Fruit fly (Drosophila melanogaster) whole organism, embryonic: ENCODE data around the gene CG43131.

ENCODE experiments used
- CG10462 ChIP-seq: fragments of 200-800 bp; sonication (Bioruptor generic); optimal IDR thresholded peaks from 2 replicates; lab custom pipeline; 2016; ENCODE audit warnings: missing biosample characterization, missing genetic modification characterization
- CG10979 ChIP-seq: fragments of 200-800 bp; sonication (Bioruptor generic); optimal IDR thresholded peaks from 2 replicates; lab custom pipeline; 2018; ENCODE audit warnings: missing biosample characterization, mild to moderate bottlenecking, missing genetic modification characterization, moderate library complexity
- CG11085 ChIP-seq: fragments of 200-800 bp; sonication (Bioruptor generic); IDR thresholded peaks from 2 replicates; pipeline ENCODE4 v1.3.6; 2022; ENCODE audit warnings: missing biosample characterization, missing genetic modification characterization
- CG11696 ChIP-seq: fragments of 200-800 bp; sonication (Bioruptor generic); IDR thresholded peaks from 2 replicates; pipeline ENCODE4 v1.3.6; 2022; ENCODE audit warnings: missing biosample characterization, missing genetic modification characterization
- CG12071 ChIP-seq: fragments of 200-800 bp; sonication (Bioruptor generic); optimal IDR thresholded peaks from 3 replicates; lab custom pipeline; 2018; ENCODE audit warnings: missing biosample characterization, mild to moderate bottlenecking, missing genetic modification characterization
- CG13424 ChIP-seq: fragments of 200-800 bp; sonication (Bioruptor generic); optimal IDR thresholded peaks from 2 replicates; lab custom pipeline; 2019; ENCODE audit warnings: missing biosample characterization, mild to moderate bottlenecking, missing genetic modification characterization, moderate library complexity
- CG14667 ChIP-seq: fragments of 200-800 bp; sonication (Bioruptor generic); IDR thresholded peaks from 2 replicates; pipeline ENCODE4 v1.3.6; 2022; ENCODE audit warnings: missing biosample characterization, missing genetic modification characterization
- CG1647 ChIP-seq: fragments of 200-800 bp; sonication (Bioruptor generic); optimal IDR thresholded peaks from 3 replicates; lab custom pipeline; 2016; ENCODE audit warnings: missing biosample characterization, missing genetic modification characterization
- CG18262 ChIP-seq: fragments of 200-800 bp; optimal IDR thresholded peaks from 3 replicates; lab custom pipeline; 2019; ENCODE audit warnings: missing biosample characterization, mild to moderate bottlenecking, missing genetic modification characterization, moderate library complexity
- CG1832 ChIP-seq: fragments of 200-800 bp; sonication (Bioruptor generic); optimal IDR thresholded peaks from 2 replicates; lab custom pipeline; 2017; ENCODE audit warnings: missing biosample characterization, mild to moderate bottlenecking, missing genetic modification characterization, inconsistent platforms
- CG2120 ChIP-seq: fragments of 200-800 bp; sonication (Bioruptor generic); optimal IDR thresholded peaks from 3 replicates; lab custom pipeline; 2016; ENCODE audit warnings: missing biosample characterization, missing genetic modification characterization
- CG2202 ChIP-seq: fragments of 200-800 bp; sonication (Bioruptor generic); optimal IDR thresholded peaks from 2 replicates; lab custom pipeline; 2018; ENCODE audit warnings: missing biosample characterization, mild to moderate bottlenecking, missing genetic modification characterization
- CG2712 ChIP-seq: fragments of 200-800 bp; optimal IDR thresholded peaks from 3 replicates; lab custom pipeline; 2019; ENCODE audit warnings: missing biosample characterization, mild to moderate bottlenecking, missing genetic modification characterization, moderate library complexity
- CG30020 ChIP-seq: fragments of 200-800 bp; optimal IDR thresholded peaks from 2 replicates; lab custom pipeline; 2019; ENCODE audit warnings: missing biosample characterization, mild to moderate bottlenecking, missing genetic modification characterization, moderate library complexity
- CG31224 ChIP-seq: fragments of 200-800 bp; sonication (Bioruptor generic); IDR thresholded peaks from 2 replicates; pipeline ENCODE4 v1.3.6; 2022; ENCODE audit warnings: missing biosample characterization, missing genetic modification characterization
- CG33557 ChIP-seq: fragments of 200-800 bp; sonication (Bioruptor generic); optimal IDR thresholded peaks from 2 replicates; lab custom pipeline; 2019; ENCODE audit warnings: missing biosample characterization, mild to moderate bottlenecking, missing genetic modification characterization, moderate library complexity
- CG34376 ChIP-seq: fragments of 200-800 bp; sonication (Bioruptor generic); optimal IDR thresholded peaks from 2 replicates; lab custom pipeline; 2018; ENCODE audit warnings: missing biosample characterization, mild to moderate bottlenecking, missing genetic modification characterization
- CG4404 ChIP-seq: fragments of 200-800 bp; sonication (Bioruptor generic); IDR thresholded peaks from 2 replicates; pipeline ENCODE4 v1.3.6; 2022; ENCODE audit warnings: missing biosample characterization, missing genetic modification characterization
- CG4424 ChIP-seq: fragments of 200-800 bp; sonication (Bioruptor generic); optimal IDR thresholded peaks from 3 replicates; lab custom pipeline; 2016; ENCODE audit warnings: missing biosample characterization, missing genetic modification characterization
- CG4820 ChIP-seq: fragments of 200-800 bp; sonication (Bioruptor generic); optimal IDR thresholded peaks from 3 replicates; lab custom pipeline; 2016; ENCODE audit warnings: missing biosample characterization, missing genetic modification characterization
- CG6813 ChIP-seq: fragments of 200-800 bp; sonication (Bioruptor generic); optimal IDR thresholded peaks from 2 replicates; lab custom pipeline; 2017; ENCODE audit warnings: missing biosample characterization, missing genetic modification characterization, mild to moderate bottlenecking, moderate library complexity, missing genetic modification reagents
- CG7745 ChIP-seq: fragments of 200-800 bp; sonication (Bioruptor generic); optimal IDR thresholded peaks from 2 replicates; lab custom pipeline; 2018; ENCODE audit warnings: missing biosample characterization, mild to moderate bottlenecking, missing genetic modification characterization, moderate library complexity
- D19B ChIP-seq: fragments of 200-800 bp; sonication (Bioruptor generic); optimal IDR thresholded peaks from 2 replicates; lab custom pipeline; 2017; ENCODE audit warnings: missing biosample characterization, mild to moderate bottlenecking, missing genetic modification characterization
- Dad ChIP-seq: fragments of 200-800 bp; sonication (Bioruptor generic); optimal IDR thresholded peaks from 3 replicates; lab custom pipeline; 2016; ENCODE audit warnings: missing biosample characterization, missing genetic modification characterization
- Drgx ChIP-seq: fragments of 200-800 bp; sonication (Bioruptor generic); IDR thresholded peaks from 2 replicates; pipeline ENCODE4 v1.3.6; 2022; ENCODE audit warnings: missing biosample characterization, missing genetic modification characterization
- Lhr ChIP-seq: fragments of 200-800 bp; sonication (Bioruptor generic); optimal IDR thresholded peaks from 3 replicates; lab custom pipeline; 2017; ENCODE audit warnings: mild to moderate bottlenecking, missing biosample characterization, missing genetic modification reagents, missing genetic modification characterization
- NK7.1 ChIP-seq: fragments of 200-800 bp; sonication (Bioruptor generic); optimal IDR thresholded peaks from 3 replicates; lab custom pipeline; 2016; ENCODE audit warnings: missing biosample characterization, missing genetic modification characterization
- Opbp ChIP-seq: fragments of 200-800 bp; sonication (Bioruptor generic); IDR thresholded peaks from 3 replicates; pipeline ENCODE4 v1.3.6; 2022; ENCODE audit warnings: missing biosample characterization, missing genetic modification characterization; ENCODE audit not compliant: partially characterized antibody
- PHDP ChIP-seq: fragments of 200-800 bp; sonication (Bioruptor generic); optimal IDR thresholded peaks from 3 replicates; lab custom pipeline; 2018; ENCODE audit warnings: missing biosample characterization, mild to moderate bottlenecking, missing genetic modification characterization, moderate library complexity
- Rx ChIP-seq: fragments of 200-800 bp; sonication (Bioruptor generic); IDR thresholded peaks from 2 replicates; pipeline ENCODE4 v1.3.6; 2022; ENCODE audit warnings: missing biosample characterization, missing genetic modification characterization
- Sox100B ChIP-seq: fragments of 200-800 bp; sonication (Bioruptor generic); optimal IDR thresholded peaks from 3 replicates; lab custom pipeline; 2018; ENCODE audit warnings: missing biosample characterization, mild to moderate bottlenecking, missing genetic modification characterization
- Sry-β ChIP-seq: fragments of 200-800 bp; sonication (Bioruptor generic); optimal IDR thresholded peaks from 2 replicates; lab custom pipeline; 2018; ENCODE audit warnings: missing biosample characterization, mild to moderate bottlenecking, missing genetic modification characterization, moderate library complexity
- Usf ChIP-seq: fragments of 200-800 bp; sonication (Bioruptor generic); optimal IDR thresholded peaks from 2 replicates; lab custom pipeline; 2017; ENCODE audit warnings: missing genotype, missing biosample characterization, missing genetic modification characterization
- aop ChIP-seq: fragments of 200-800 bp; sonication (Bioruptor generic); IDR thresholded peaks from 2 replicates; pipeline ENCODE4 v1.3.6; 2022; ENCODE audit warnings: missing biosample characterization, missing genetic modification characterization
- fd3F ChIP-seq: fragments of 200-800 bp; sonication (Bioruptor generic); optimal IDR thresholded peaks from 2 replicates; lab custom pipeline; 2018; ENCODE audit warnings: missing biosample characterization, mild to moderate bottlenecking, missing genetic modification characterization, moderate library complexity
- ftz-f1 ChIP-seq: fragments of 200-800 bp; sonication (Bioruptor generic); optimal IDR thresholded peaks from 2 replicates; lab custom pipeline; 2016; ENCODE audit warnings: missing biosample characterization, missing genetic modification characterization
- gcm2 ChIP-seq: fragments of 200-800 bp; sonication (Bioruptor generic); optimal IDR thresholded peaks from 2 replicates; lab custom pipeline; 2016; ENCODE audit warnings: missing biosample characterization, missing genetic modification characterization
- grn ChIP-seq: fragments of 200-800 bp; sonication (Bioruptor generic); optimal IDR thresholded peaks from 3 replicates; lab custom pipeline; 2017; ENCODE audit warnings: missing biosample characterization, missing genetic modification characterization
- gsb ChIP-seq: fragments of 200-800 bp; sonication (Bioruptor generic); IDR thresholded peaks from 2 replicates; pipeline ENCODE4 v1.3.6; 2022; ENCODE audit warnings: missing biosample characterization, missing genetic modification characterization
- hb ChIP-seq: fragments of 200-800 bp; sonication (Bioruptor generic); IDR thresholded peaks from 3 replicates; pipeline ENCODE4 v1.3.6; 2022; ENCODE audit warnings: missing biosample characterization, missing genetic modification characterization; ENCODE audit not compliant: partially characterized antibody
- ken ChIP-seq: fragments of 200-800 bp; sonication (Bioruptor generic); IDR thresholded peaks from 3 replicates; pipeline ENCODE4 v1.3.6; 2022; ENCODE audit warnings: missing biosample characterization, missing genetic modification characterization
- nom ChIP-seq: fragments of 200-800 bp; sonication (Bioruptor generic); optimal IDR thresholded peaks from 2 replicates; lab custom pipeline; 2017; ENCODE audit warnings: missing biosample characterization, missing genetic modification characterization, mild to moderate bottlenecking, moderate library complexity, missing genetic modification reagents
- p53 ChIP-seq: fragments of 200-800 bp; sonication (Bioruptor generic); optimal IDR thresholded peaks from 2 replicates; lab custom pipeline; 2016; ENCODE audit warnings: missing biosample characterization, missing genetic modification characterization
- pho ChIP-seq: fragments of 200-800 bp; sonication (Bioruptor generic); optimal IDR thresholded peaks from 2 replicates; lab custom pipeline; 2016; ENCODE audit warnings: missing biosample characterization, missing genetic modification characterization
- pros ChIP-seq: fragments of 200-800 bp; sonication (Bioruptor generic); optimal IDR thresholded peaks from 3 replicates; lab custom pipeline; 2019; ENCODE audit warnings: missing biosample characterization, mild to moderate bottlenecking, missing genetic modification characterization, moderate library complexity
- pzg ChIP-seq: fragments of 200-800 bp; sonication (Bioruptor generic); optimal IDR thresholded peaks from 3 replicates; lab custom pipeline; 2018; ENCODE audit warnings: missing biosample characterization, mild to moderate bottlenecking, missing genetic modification characterization, moderate library complexity
- unpg ChIP-seq: fragments of 200-800 bp; sonication (Bioruptor generic); optimal IDR thresholded peaks from 3 replicates; lab custom pipeline; 2018; ENCODE audit warnings: missing biosample characterization, mild to moderate bottlenecking, missing genetic modification characterization, moderate library complexity
- usp ChIP-seq: fragments of >200 bp; optimal IDR thresholded peaks from 2 replicates; lab custom pipeline; 2017; ENCODE audit warnings: missing biosample characterization, missing genetic modification characterization
- zen2 ChIP-seq: fragments of 200-800 bp; sonication (Bioruptor generic); IDR thresholded peaks from 3 replicates; pipeline ENCODE4 v1.3.6; 2022; ENCODE audit warnings: missing biosample characterization, missing genetic modification characterization; ENCODE audit not compliant: partially characterized antibody

CG43131 gene

DNA sequence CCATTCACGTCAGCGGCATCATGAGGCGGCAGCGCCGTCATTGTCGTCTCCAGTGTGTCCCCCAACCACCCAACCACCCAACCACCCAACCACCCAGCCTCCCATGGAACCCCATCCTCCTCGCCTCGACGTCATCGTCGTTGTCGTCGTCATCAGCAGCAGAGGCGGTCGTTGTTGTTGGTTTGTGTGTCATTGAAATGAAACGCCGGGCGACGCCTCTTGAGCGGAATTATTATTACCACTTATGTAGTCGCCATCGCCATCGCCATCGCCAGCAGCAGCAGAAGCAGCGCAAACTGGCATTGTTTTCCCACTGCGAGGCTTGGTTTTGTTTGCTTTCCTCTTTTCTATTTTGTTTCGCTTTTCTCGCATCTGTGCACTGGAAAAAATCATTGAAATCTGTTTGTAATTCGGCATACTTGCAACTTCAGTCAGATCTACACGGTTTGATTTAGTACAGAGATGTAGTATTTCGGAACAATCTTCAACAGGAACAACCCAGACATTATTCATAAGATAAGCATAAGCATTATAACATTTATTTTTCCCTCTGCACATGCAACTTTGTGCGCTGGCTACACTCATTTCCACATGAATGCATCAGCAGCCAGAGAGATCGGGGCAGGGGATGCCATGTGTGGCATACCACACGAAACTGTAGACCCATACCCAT is 4.0 kb upstream of the CG43131 start (continued):
- TF ChIP-seq CG13424 (tag; lab: Kevin White, UChicago) (peak; percentile 93), pho (GFP tag; lab: Kevin White, UChicago) (peak; percentile 69), CG34376 (no peak), CG14667 (GFP tag; lab: Robert Waterston, UW) (peak; percentile 92), unpg (GFP tag; lab: Kevin White, UChicago) (peak; percentile 98), usp (no peak), CG10979 (tag; lab: Kevin White, UChicago) (peak; percentile 100), gsb (GFP tag; lab: Robert Waterston, UW) (peak; percentile 54), CG7745 (tag; lab: Kevin White, UChicago) (peak; percentile 94), CG6813 (GFP tag; lab: Kevin White, UChicago) (peak; percentile 97), CG2712 (tag; lab: Kevin White, UChicago) (peak; percentile 99), NK7.1 (peak; percentile 96), Sry-β (GFP tag; lab: Kevin White, UChicago) (peak; percentile 80), Rx (GFP tag; lab: Robert Waterston, UW) (peak; percentile 96), zen2 (GFP tag; lab: Robert Waterston, UW) (no peak), CG11696 (GFP tag; lab: Robert Waterston, UW) (peak; percentile 76), PHDP (tag; lab: Kevin White, UChicago) (peak; percentile 95), CG2120 (GFP tag; lab: Kevin White, UChicago) (peak; percentile 3), ftz-f1 (GFP tag; lab: Kevin White, UChicago) (no peak), Opbp (no peak), p53 (GFP tag; lab: Kevin White, UChicago) (peak; percentile 90), CG10462 (GFP tag; lab: Kevin White, UChicago) (peak; percentile 96), D19B (GFP tag; lab: Kevin White, UChicago) (peak; percentile 17), fd3F (GFP tag; lab: Kevin White, UChicago) (peak; percentile 27), CG12071 (GFP tag; lab: Kevin White, UChicago) (peak; percentile 93), aop (GFP tag; lab: Robert Waterston, UW) (peak; percentile 93), CG30020 (tag; lab: Kevin White, UChicago) (peak; percentile 82), CG11085 (peak; percentile 65), grn (GFP tag; lab: Kevin White, UChicago) (peak; percentile 77), CG4820 (GFP tag; lab: Kevin White, UChicago) (peak; percentile 97), CG31224 (GFP tag; lab: Robert Waterston, UW) (peak; percentile 71), CG4424 (GFP tag; lab: Kevin White, UChicago) (peak; percentile 98), Sox100B (GFP tag; lab: Kevin White, UChicago) (peak; percentile 96), Dad (GFP tag; lab: Kevin White, UChicago) (peak; percentile 96), gcm2 (GFP tag; lab: Kevin White, UChicago) (peak; percentile 64), CG33557 (peak; percentile 96), ken (GFP tag; lab: Robert Waterston, UW) (peak; percentile 97), pros (peak; percentile 80), Usf (GFP tag; lab: Kevin White, UChicago) (peak; percentile 94), CG1832 (GFP tag; lab: Kevin White, UChicago) (no peak), nom (GFP tag; lab: Kevin White, UChicago) (peak; percentile 91), hb (no peak), CG2202 (tag; lab: Kevin White, UChicago) (peak; percentile 99), CG4404 (GFP tag; lab: Robert Waterston, UW) (peak; percentile 97), pzg (GFP tag; lab: Kevin White, UChicago) (no peak), CG18262 (tag; lab: Kevin White, UChicago) (peak; percentile 100), Lhr (peak; percentile 98), Drgx (GFP tag; lab: Robert Waterston, UW) (peak; percentile 97), CG1647 (GFP tag; lab: Kevin White, UChicago) (peak; percentile 94)
